Worm (Caenorhabditis elegans) whole organism, midembryonic: ENCODE data around the gene C04B4.5.

Experiments used
- T22C8.4 ChIP-seq: fragments of 200-800 bp; sonication (Bioruptor generic); IDR thresholded peaks from 2 replicates; pipeline ENCODE4 v1.3.6; 2022; ENCODE audit warnings: missing genetic modification characterization, missing compliant biosample characterization
- cog-1 ChIP-seq: sonication (generic microtip); optimal IDR thresholded peaks from 2 replicates; lab custom pipeline; 2016; ENCODE audit warnings: missing genetic modification characterization, missing compliant biosample characterization
- flt-1 ChIP-seq: fragments of 200-800 bp; sonication (Bioruptor generic); IDR thresholded peaks from 2 replicates; pipeline ENCODE4 v1.3.6; 2022; ENCODE audit warnings: missing genetic modification characterization, missing compliant biosample characterization
- klf-2 ChIP-seq: fragments of 200-800 bp; sonication (Bioruptor generic); conservative IDR thresholded peaks from 2 replicates; pipeline ENCODE4 v1.3.6; 2022; ENCODE audit warnings: missing genetic modification reagents, missing genetic modification characterization, missing compliant biosample characterization
- med-1 ChIP-seq: sonication (generic microtip); optimal IDR thresholded peaks from 2 replicates; lab custom pipeline; 2017; ENCODE audit warnings: missing genetic modification characterization, mild to moderate bottlenecking, missing compliant biosample characterization, antibody characterized with exemption, missing genetic modification reagents; ENCODE audit not compliant: insufficient read depth
- ref-1 ChIP-seq: fragments of 200-800 bp; sonication (Bioruptor generic); conservative IDR thresholded peaks from 2 replicates; pipeline ENCODE4 v1.3.6; 2022; ENCODE audit warnings: missing genetic modification reagents, missing genetic modification characterization, missing compliant biosample characterization
- tab-1 ChIP-seq: fragments of 200-800 bp; sonication (Bioruptor generic); IDR thresholded peaks from 2 replicates; pipeline ENCODE4 v1.3.6; 2022; ENCODE audit warnings: missing genetic modification characterization, missing compliant biosample characterization
- ztf-23 ChIP-seq: fragments of 200-800 bp; sonication (Bioruptor generic); IDR thresholded peaks from 2 replicates; pipeline ENCODE4 v1.3.6; 2022; ENCODE audit warnings: missing genetic modification reagents, missing genetic modification characterization, missing compliant biosample characterization
- ztf-29 ChIP-seq: fragments of 200-800 bp; sonication (Bioruptor generic); IDR thresholded peaks from 2 replicates; pipeline ENCODE4 v1.3.6; 2022; ENCODE audit warnings: missing genetic modification reagents, missing genetic modification characterization, missing compliant biosample characterization

C04B4.5 gene

ce11 chrX:12294263-12294662 lies 6.1 kb upstream of the C04B4.5 start, which contains the start of gene W06D11.1:
W06D11.1 (plus strand) TSS chrX:12294563.
- no peak for TF ChIP-seq tab-1 (GFP tag; lab: Robert Waterston, UW)

DNA sequence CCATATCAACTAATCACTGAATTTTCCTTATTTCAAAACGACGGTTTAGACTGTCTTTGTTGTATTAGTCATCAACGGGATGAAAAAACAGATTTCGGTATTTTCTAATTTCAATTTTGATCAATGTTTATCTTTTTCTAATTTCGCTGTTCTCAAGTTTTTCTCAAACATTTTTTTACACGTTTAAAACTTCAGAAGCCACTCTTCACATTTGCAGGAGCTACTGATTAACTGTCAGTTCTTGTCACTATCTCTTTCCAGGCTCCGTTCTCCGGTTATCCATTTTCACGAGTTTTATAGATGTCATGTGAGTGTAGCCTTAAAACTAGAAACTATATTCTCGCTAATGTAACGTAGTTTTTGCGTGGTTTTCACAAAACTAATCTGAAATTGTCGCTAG lies 2.4 kb upstream of the C04B4.5 start, which contains the start of gene C04B4.4:
Gene C04B4.4 (plus strand): TSS at position 301 of the 400 bp plus-strand sequence.
- TF ChIP-seq flt-1 (GFP tag; lab: Robert Waterston, UW) (no peak), ref-1 (GFP tag; lab: Robert Waterston, UW) (no peak), cog-1 (tag; lab: Kevin White, UChicago) (no peak), med-1 (GFP tag; lab: Kevin White, UChicago) (no peak), ztf-29 (no peak), ztf-23 (no peak), T22C8.4 (no peak), tab-1 (GFP tag; lab: Robert Waterston, UW) (no peak), klf-2 (GFP tag; lab: Robert Waterston, UW) (no peak)

ce11 chrX:12285496-12285895 lies 2.7 kb downstream of the C04B4.5 start, which contains the start of gene lips-2:
lips-2 (plus strand) TSS chrX:12285796.
- TF ChIP-seq klf-2 (GFP tag; lab: Robert Waterston, UW), result no peak
- TF ChIP-seq T22C8.4, result no peak
- no peak for TF ChIP-seq ztf-29
- no peak for TF ChIP-seq flt-1 (GFP tag; lab: Robert Waterston, UW)
- TF ChIP-seq tab-1 (GFP tag; lab: Robert Waterston, UW), result no peak
- no peak for TF ChIP-seq ref-1 (GFP tag; lab: Robert Waterston, UW)
- no peak for TF ChIP-seq cog-1 (tag; lab: Kevin White, UChicago)

DNA sequence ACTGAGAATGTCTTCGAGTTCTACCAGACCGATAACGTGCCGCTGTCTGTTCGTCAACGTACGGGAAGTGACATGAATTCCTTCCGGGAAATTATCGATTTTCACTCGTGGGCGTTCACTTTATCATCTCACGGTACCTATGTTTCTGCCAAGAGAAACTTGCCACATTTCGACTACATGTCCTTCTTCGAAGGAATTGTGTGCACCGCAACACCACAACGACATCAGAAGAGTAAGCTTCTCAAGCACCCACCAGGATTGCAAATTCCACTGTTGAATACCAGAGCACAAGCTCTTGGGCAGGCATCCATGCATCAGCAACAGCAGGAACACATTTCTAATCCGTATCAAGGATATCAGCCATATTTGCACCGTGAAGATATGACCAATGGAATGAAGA lies 4.0 kb downstream of the C04B4.5 start:
- TF ChIP-seq klf-2 (GFP tag; lab: Robert Waterston, UW) (no peak), ztf-23 (no peak), flt-1 (GFP tag; lab: Robert Waterston, UW) (no peak), tab-1 (GFP tag; lab: Robert Waterston, UW) (no peak), cog-1 (tag; lab: Kevin White, UChicago) (no peak)

DNA sequence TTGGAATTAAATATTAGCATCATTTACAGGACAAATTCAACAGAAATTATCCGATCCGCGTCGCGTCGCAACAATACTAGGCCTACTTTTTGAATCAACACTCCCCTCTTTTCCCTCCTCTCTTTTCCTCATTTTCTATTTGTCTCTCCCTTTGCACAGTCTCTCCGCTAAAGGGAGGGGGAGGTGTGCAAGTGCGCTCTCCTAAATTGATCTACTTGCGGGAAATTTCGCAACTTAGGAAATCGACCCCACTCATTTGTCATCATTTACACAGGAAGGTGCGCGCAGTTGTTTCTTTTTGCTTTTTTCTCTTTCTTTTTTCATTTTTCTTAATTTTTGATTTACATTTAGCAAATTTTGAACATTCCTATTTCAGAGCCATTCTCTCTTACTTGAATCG lies 5.2 kb downstream of the C04B4.5 start, which contains the start of gene C04B4.2:
Gene C04B4.2 (plus strand): TSS at position 371 of the 400 bp plus-strand sequence.
- 0 out of 2 replicates have a peak, but pooled peaks have one; percentile 29 for TF ChIP-seq klf-2 (GFP tag; lab: Robert Waterston, UW)
- no peak for TF ChIP-seq ztf-29
- TF ChIP-seq tab-1 (GFP tag; lab: Robert Waterston, UW), result no peak
- TF ChIP-seq ztf-23, result no peak
- no peak for TF ChIP-seq ref-1 (GFP tag; lab: Robert Waterston, UW)
- TF ChIP-seq cog-1 (tag; lab: Kevin White, UChicago), result no peak

DNA sequence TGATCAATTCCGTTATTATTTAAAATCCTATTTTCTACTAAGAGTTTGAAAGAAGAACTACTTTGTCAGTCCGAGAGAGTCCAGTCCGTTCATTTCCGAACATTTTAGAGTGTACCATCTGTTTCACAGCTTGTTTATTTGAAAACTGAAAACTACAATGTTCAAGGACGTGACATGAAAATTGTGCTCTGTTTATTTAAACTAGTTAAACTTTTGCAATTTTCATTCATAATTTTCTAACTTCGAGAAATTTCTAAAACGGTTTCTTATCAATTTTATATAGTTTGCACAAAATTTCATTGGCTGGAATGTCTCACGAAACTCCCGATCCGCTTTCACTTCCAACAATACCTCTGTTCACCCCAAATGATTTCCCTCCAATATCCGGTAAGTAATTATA lies 7.7 kb downstream of the C04B4.5 start, which contains the start of gene C04B4.1:
Gene C04B4.1 (plus strand): TSS at position 301 of the 400 bp plus-strand sequence.
- TF ChIP-seq klf-2 (GFP tag; lab: Robert Waterston, UW), result no peak
- no peak for TF ChIP-seq T22C8.4
- no peak for TF ChIP-seq ztf-29
- TF ChIP-seq ztf-23, result no peak
- no peak for TF ChIP-seq ref-1 (GFP tag; lab: Robert Waterston, UW)
- TF ChIP-seq flt-1 (GFP tag; lab: Robert Waterston, UW), result no peak
- TF ChIP-seq tab-1 (GFP tag; lab: Robert Waterston, UW), result no peak
- TF ChIP-seq cog-1 (tag; lab: Kevin White, UChicago), result no peak
- no peak for TF ChIP-seq med-1 (GFP tag; lab: Kevin White, UChicago)

- no peak for TF ChIP-seq flt-1 (GFP tag; lab: Robert Waterston, UW)
Measured at ce11 chrX:12275577-12275976, 12.6 kb downstream of the C04B4.5 start, which contains the start of gene C04B4.6. C04B4.6 (minus strand) TSS chrX:12275677.

DNA sequence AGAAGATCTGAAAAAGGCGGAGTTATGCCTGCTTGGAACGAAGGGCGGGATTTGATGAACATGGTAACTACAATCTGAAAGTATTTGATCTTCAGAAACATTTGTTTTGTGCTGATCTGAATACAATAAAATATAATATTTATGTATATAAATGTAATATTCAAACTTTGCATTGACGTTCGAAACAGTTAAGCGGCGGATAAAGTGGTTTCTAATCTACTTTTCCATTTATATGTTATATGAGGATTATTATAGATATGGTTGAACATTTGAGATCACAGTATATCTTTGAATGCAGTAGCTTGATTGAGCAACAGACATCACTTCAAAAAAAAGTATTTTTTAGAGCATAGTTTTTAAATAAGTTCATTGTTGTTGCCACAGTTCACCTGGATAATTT lies 14.3 kb downstream of the C04B4.5 start, which contains the start of gene H19J13.2:
Gene H19J13.2 (minus strand): TSS at position 101 of the 400 bp plus-strand sequence.
- no peak for TF ChIP-seq T22C8.4
- no peak for TF ChIP-seq tab-1 (GFP tag; lab: Robert Waterston, UW)
- TF ChIP-seq ztf-29, result no peak
- TF ChIP-seq cog-1 (tag; lab: Kevin White, UChicago), result no peak
- no peak for TF ChIP-seq ztf-23
- no peak for TF ChIP-seq med-1 (GFP tag; lab: Kevin White, UChicago)
- no peak for TF ChIP-seq flt-1 (GFP tag; lab: Robert Waterston, UW)
- TF ChIP-seq ref-1 (GFP tag; lab: Robert Waterston, UW), result no peak

DNA sequence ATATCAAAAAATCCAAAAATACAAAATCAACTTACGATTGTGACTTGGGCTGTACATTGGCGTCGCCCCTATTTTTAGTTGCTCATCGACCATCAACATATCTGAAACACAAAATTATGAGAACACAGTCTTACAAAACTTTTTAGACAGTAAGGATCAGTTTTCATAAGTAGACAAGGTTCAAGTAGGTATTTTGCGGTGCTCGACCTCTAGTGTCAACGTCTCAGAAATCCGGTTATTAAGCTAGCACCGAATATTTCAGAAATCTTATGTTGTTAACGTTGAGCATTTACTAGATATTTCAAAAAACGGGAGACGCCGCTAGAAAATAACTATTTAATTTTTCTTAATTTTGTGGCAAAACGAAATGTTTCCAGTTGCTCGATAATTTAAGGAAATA lies 17.3 kb downstream of the C04B4.5 start, which contains the start of gene otpl-8:
Gene otpl-8 (minus strand): TSS at position 101 of the 400 bp plus-strand sequence.
- no peak for TF ChIP-seq med-1 (GFP tag; lab: Kevin White, UChicago)
- TF ChIP-seq ztf-23, result no peak
- no peak for TF ChIP-seq klf-2 (GFP tag; lab: Robert Waterston, UW)
- TF ChIP-seq ztf-29, result no peak
- TF ChIP-seq cog-1 (tag; lab: Kevin White, UChicago), result no peak
- no peak for TF ChIP-seq ref-1 (GFP tag; lab: Robert Waterston, UW)
- no peak for TF ChIP-seq T22C8.4
- no peak for TF ChIP-seq tab-1 (GFP tag; lab: Robert Waterston, UW)
- TF ChIP-seq flt-1 (GFP tag; lab: Robert Waterston, UW), result no peak

ce11 chrX:12260381-12260931 lies 27.7 kb downstream of the C04B4.5 start, which contains the start of gene E01G6.1:
E01G6.1 (plus strand) TSS chrX:12260881.
- TF ChIP-seq med-1 (GFP tag; lab: Kevin White, UChicago), result no peak
- peak; percentile 8; the same call in 1 of the 2 replicates for TF ChIP-seq ztf-29
